Worm (Caenorhabditis elegans) whole organism, midembryonic: ENCODE data around the gene hrg-5.

ENCODE experiments used
- T22C8.4 ChIP-seq: fragments of 200-800 bp; sonication (Bioruptor generic); IDR thresholded peaks from 2 replicates; pipeline ENCODE4 v1.3.6; 2022; ENCODE audit warnings: missing genetic modification characterization, missing compliant biosample characterization
- cog-1 ChIP-seq: sonication (generic microtip); optimal IDR thresholded peaks from 2 replicates; lab custom pipeline; 2016; ENCODE audit warnings: missing genetic modification characterization, missing compliant biosample characterization
- flt-1 ChIP-seq: fragments of 200-800 bp; sonication (Bioruptor generic); IDR thresholded peaks from 2 replicates; pipeline ENCODE4 v1.3.6; 2022; ENCODE audit warnings: missing genetic modification characterization, missing compliant biosample characterization
- klf-2 ChIP-seq: fragments of 200-800 bp; sonication (Bioruptor generic); conservative IDR thresholded peaks from 2 replicates; pipeline ENCODE4 v1.3.6; 2022; ENCODE audit warnings: missing genetic modification reagents, missing genetic modification characterization, missing compliant biosample characterization
- med-1 ChIP-seq: sonication (generic microtip); optimal IDR thresholded peaks from 2 replicates; lab custom pipeline; 2017; ENCODE audit warnings: missing genetic modification characterization, mild to moderate bottlenecking, missing compliant biosample characterization, antibody characterized with exemption, missing genetic modification reagents; ENCODE audit not compliant: insufficient read depth
- ref-1 ChIP-seq: fragments of 200-800 bp; sonication (Bioruptor generic); conservative IDR thresholded peaks from 2 replicates; pipeline ENCODE4 v1.3.6; 2022; ENCODE audit warnings: missing genetic modification reagents, missing genetic modification characterization, missing compliant biosample characterization
- tab-1 ChIP-seq: fragments of 200-800 bp; sonication (Bioruptor generic); IDR thresholded peaks from 2 replicates; pipeline ENCODE4 v1.3.6; 2022; ENCODE audit warnings: missing genetic modification characterization, missing compliant biosample characterization
- ztf-23 ChIP-seq: fragments of 200-800 bp; sonication (Bioruptor generic); IDR thresholded peaks from 2 replicates; pipeline ENCODE4 v1.3.6; 2022; ENCODE audit warnings: missing genetic modification reagents, missing genetic modification characterization, missing compliant biosample characterization
- ztf-29 ChIP-seq: fragments of 200-800 bp; sonication (Bioruptor generic); IDR thresholded peaks from 2 replicates; pipeline ENCODE4 v1.3.6; 2022; ENCODE audit warnings: missing genetic modification reagents, missing genetic modification characterization, missing compliant biosample characterization

The hrg-5 gene

ce11 chrIV:10981761-10982160 is 47.5 kb downstream of the hrg-5 start, which contains the start of gene Y43E12A.2:
TSS of gene Y43E12A.2 (plus strand) at chrIV:10982061.
- TF ChIP-seq flt-1 (GFP tag; lab: Robert Waterston, UW) (no peak), T22C8.4 (no peak), ztf-29 (GFP tag; lab: Robert Waterston, UW) (no peak), tab-1 (GFP tag; lab: Robert Waterston, UW) (no peak), med-1 (no peak), klf-2 (GFP tag; lab: Robert Waterston, UW) (no peak), ref-1 (GFP tag; lab: Robert Waterston, UW) (no peak), ztf-23 (GFP tag; lab: Robert Waterston, UW) (no peak), cog-1 (tag; lab: Kevin White, UChicago) (no peak)

- no peak for TF ChIP-seq tab-1 (GFP tag; lab: Robert Waterston, UW)
- TF ChIP-seq ref-1 (GFP tag; lab: Robert Waterston, UW): no peak
- TF ChIP-seq ztf-29 (GFP tag; lab: Robert Waterston, UW): no peak
- TF ChIP-seq med-1: no peak
- no peak for TF ChIP-seq klf-2 (GFP tag; lab: Robert Waterston, UW)
- TF ChIP-seq flt-1 (GFP tag; lab: Robert Waterston, UW): no peak
- TF ChIP-seq T22C8.4: no peak
- no peak for TF ChIP-seq ztf-23 (GFP tag; lab: Robert Waterston, UW)
- no peak for TF ChIP-seq cog-1 (tag; lab: Kevin White, UChicago)
Observed at ce11 chrIV:10980628-10981027, 48.6 kb downstream of the hrg-5 start.

ce11 chrIV:10979689-10980088 is 49.5 kb downstream of the hrg-5 start:
- TF ChIP-seq flt-1 (GFP tag; lab: Robert Waterston, UW) (no peak), ztf-23 (GFP tag; lab: Robert Waterston, UW) (no peak), ref-1 (GFP tag; lab: Robert Waterston, UW) (no peak), tab-1 (GFP tag; lab: Robert Waterston, UW) (no peak), med-1 (no peak), klf-2 (GFP tag; lab: Robert Waterston, UW) (no peak), cog-1 (tag; lab: Kevin White, UChicago) (no peak), ztf-29 (GFP tag; lab: Robert Waterston, UW) (no peak), T22C8.4 (no peak)

- TF ChIP-seq cog-1 (tag; lab: Kevin White, UChicago) (no peak), ztf-23 (GFP tag; lab: Robert Waterston, UW) (no peak), tab-1 (GFP tag; lab: Robert Waterston, UW) (no peak), flt-1 (GFP tag; lab: Robert Waterston, UW) (no peak), ztf-29 (GFP tag; lab: Robert Waterston, UW) (no peak), ref-1 (GFP tag; lab: Robert Waterston, UW) (no peak), klf-2 (GFP tag; lab: Robert Waterston, UW) (no peak), T22C8.4 (no peak)
Observed at ce11 chrIV:10978641-10979040, 50.6 kb downstream of the hrg-5 start.
